Fruit fly (Drosophila melanogaster) whole organism, adult: ENCODE results near the gene TwdlR.

Experiments
- CG5204 ChIP-seq: fragments of 200-800 bp; sonication (Bioruptor generic); optimal IDR thresholded peaks from 2 replicates; lab custom pipeline; 2016; ENCODE audit warnings: missing biosample characterization, missing genetic modification characterization
- Clk ChIP-seq: fragments of 200-800 bp; sonication (Bioruptor generic); optimal IDR thresholded peaks from 2 replicates; lab custom pipeline; 2017; ENCODE audit warnings: missing biosample characterization, missing genetic modification characterization
- kay ChIP-seq: fragments of 200-800 bp; sonication (Bioruptor generic); peaks from one replicate; lab custom pipeline; 2016; ENCODE audit warnings: missing biosample characterization, missing genetic modification characterization, borderline replicate concordance

DNA sequence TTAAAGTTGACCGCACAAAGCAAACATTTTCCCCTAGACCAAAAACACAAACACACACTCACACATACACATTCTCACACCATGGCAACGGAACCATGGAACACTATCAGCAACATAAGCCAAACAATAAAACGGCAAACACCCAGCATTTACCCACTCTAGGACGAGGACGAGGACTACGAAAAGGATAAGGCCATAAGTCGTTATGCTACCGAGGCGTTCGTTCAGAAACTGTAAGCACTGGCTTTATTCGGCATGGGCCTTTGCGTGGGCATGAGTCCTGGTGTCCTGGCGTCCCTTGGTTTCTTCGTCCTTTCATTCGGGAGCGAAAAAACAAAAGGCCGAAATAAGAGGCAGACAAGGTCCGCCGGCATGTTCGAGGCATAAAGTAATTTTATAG, 35.6 kb downstream of the TwdlR start:
- no peak for TF ChIP-seq kay (GFP tag; lab: Kevin White, UChicago)
- no peak for TF ChIP-seq Clk
- TF ChIP-seq CG5204 (GFP tag; lab: Kevin White, UChicago) = no peak
